Fruit fly (Drosophila melanogaster) S2 (cell line): ENCODE measurements around the gene CG4009.

Source experiments
- CG8478 ChIP-seq: fragments of >200 bp; optimal IDR thresholded peaks from 2 replicates; lab custom pipeline; 2018
- CTCF ChIP-seq, 2 experiments: fragments of >200 bp; optimal IDR thresholded peaks; 2 replicates each; lab custom pipeline; 2018

The CG4009 gene

DNA sequence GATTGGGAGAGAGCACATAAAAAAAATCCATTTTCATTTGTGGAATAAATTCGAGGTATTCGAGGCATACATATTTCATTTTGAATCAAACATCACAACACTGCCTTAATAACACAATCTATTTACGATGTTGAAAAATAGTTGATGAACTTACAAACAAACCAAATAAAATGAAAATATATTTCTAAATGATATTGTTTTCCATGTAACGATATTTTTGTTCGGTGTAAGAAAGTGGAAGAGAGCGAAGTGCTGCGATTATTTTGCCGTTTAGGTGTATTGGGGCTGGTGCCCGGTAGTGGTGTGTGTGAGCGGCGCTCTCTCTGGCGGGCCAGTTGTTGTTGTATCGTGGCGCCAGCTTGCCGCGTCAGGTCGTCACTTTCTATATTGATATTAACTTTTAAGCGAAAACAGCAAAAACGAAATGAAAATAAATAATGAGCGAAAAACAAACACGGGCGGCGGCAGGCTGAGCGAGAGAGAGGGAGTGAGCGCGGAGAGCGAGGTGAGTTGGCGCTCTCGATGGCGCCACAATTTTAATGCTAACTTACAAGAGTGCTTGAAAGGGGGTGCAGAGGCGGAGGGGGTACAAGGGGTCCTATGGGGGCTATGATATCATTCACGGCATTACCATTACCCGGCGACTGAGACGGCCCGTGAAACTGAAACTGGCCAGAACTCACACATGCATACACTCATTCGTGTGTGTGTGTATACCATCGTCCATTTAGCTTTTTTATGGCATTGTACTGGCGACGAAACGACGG is 29.4 kb upstream of the CG4009 start:
- no peak for TF ChIP-seq CG8478
- TF ChIP-seq CTCF (optimal IDR thresholded peaks at IDR 0.05; lab: Kevin White, UChicago) = no peak

dm6 chr3R:17063763-17064162 is 27.9 kb upstream of the CG4009 start:
- TF ChIP-seq CG8478 (no peak), CTCF (optimal IDR thresholded peaks at IDR 0.05; lab: Kevin White, UChicago) (no peak)

DNA sequence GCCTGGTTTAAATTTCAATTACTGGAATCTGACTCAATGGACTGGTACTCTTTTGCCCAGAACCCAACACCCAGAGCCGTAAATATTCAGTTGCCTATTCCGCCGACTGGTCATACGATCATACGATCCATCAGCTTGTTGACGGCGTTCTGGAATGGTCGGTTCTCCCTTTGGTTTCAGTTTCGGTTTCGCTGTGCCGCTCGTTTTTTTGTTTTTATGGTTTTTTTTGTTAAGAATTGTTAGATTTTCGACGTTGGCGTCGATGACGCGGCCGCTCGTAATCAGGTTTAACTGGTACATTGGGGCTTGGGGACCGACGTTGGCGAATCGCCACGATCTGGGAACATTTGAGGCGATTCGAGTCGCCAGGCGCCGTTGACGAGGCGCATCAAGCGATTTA is 26.9 kb upstream of the CG4009 start:
- TF ChIP-seq CG8478 (no peak), CTCF (optimal IDR thresholded peaks at IDR 0.05; lab: Kevin White, UChicago) (no peak)

dm6 chr3R:17061736-17062371 is 26.0 kb upstream of the CG4009 start:
- TF ChIP-seq CG8478 = no peak
- TF ChIP-seq CTCF (optimal IDR thresholded peaks at IDR 0.05; lab: Kevin White, UChicago) = no peak

- TF ChIP-seq CG8478 = no peak
- TF ChIP-seq CTCF (optimal IDR thresholded peaks at IDR 0.05; lab: Kevin White, UChicago) = no peak
Measured at dm6 chr3R:17060809-17061394, 25.1 kb upstream of the CG4009 start.

dm6 chr3R:17060244-17060664 is 24.4 kb upstream of the CG4009 start:
- TF ChIP-seq CTCF (optimal IDR thresholded peaks at IDR 0.05; lab: Kevin White, UChicago) (no peak), CG8478 (no peak)

DNA sequence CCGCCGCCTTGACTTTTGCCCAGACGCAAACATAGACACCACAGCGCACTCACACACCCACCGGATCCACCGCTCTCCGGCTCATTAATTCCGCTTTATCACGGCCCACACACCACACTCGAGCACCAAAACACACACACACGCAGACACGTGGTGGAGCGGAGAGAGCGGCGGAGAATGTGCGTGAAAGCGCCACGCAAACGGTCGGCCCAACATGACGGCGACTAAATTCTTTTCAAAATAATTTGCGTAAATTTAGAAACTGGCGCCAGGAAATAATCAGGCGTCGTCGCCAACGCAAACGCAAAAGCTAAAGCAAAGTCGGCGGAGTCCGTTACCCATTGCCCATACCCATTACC is 23.9 kb upstream of the CG4009 start:
- TF ChIP-seq CTCF (optimal IDR thresholded peaks at IDR 0.05; lab: Kevin White, UChicago) (no peak), CG8478 (no peak)

DNA sequence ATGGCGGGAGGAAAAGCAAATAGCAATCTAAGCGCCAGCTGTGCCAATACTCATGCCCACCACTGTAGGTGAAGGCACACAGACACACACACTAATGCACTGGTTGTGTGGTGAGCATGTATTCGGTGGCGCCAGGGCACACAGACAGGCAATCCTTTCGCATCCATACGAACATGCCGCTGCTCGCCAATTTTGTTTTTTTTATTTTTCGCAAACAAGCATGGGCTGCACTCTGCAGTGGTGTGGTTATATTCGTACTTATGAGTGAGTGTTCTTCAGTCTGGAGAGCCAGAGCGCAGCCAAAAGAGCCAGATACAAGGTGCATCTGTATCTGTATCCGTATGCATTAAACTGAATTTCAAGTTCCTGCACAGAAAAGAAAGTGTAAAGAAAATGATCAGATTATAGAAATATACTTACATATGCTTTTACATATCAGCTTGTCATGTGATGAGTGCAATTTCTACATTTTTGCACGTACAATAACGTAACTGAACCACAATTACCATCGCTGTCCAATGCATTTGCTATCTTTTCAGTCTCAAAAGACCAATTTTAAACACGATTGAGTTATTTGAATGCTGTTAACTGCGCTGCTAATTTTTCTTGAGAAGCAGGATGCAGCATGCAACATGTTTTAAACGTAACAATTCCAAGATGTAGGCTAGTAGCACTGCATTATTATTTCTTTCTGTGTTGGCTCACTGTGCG is 23.4 kb upstream of the CG4009 start:
- TF ChIP-seq CTCF (optimal IDR thresholded peaks at IDR 0.05; lab: Kevin White, UChicago) = no peak
- TF ChIP-seq CG8478 = no peak

- TF ChIP-seq CG8478 (no peak), CTCF (optimal IDR thresholded peaks at IDR 0.05; lab: Kevin White, UChicago) (no peak)
Measured at dm6 chr3R:17056905-17057251, 21.0 kb upstream of the CG4009 start.

dm6 chr3R:17056183-17056904 is 20.5 kb upstream of the CG4009 start:
- TF ChIP-seq CG8478 (no peak), CTCF (optimal IDR thresholded peaks at IDR 0.05; lab: Kevin White, UChicago) (peak; percentile 20 to 32)

DNA sequence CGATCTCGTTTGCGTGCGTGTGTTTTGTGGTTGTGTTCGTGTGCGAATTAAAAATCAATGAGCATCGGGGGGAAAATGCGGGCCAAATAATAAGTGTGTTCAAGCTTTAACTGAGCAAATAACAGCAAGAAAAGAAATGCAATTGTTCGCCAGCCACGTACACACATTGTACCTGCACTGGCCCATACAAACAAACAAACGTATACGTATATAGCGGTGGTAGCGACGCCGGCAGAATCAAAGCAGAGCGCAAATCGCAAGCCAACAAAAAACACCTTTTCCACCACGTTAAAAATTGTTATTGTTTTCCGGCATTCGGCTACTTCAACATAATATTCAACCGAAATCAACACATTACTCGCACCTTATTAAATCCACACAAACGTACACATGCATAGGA is 18.7 kb upstream of the CG4009 start:
- TF ChIP-seq CG8478 (no peak), CTCF (optimal IDR thresholded peaks at IDR 0.05; lab: Kevin White, UChicago) (no peak)

dm6 chr3R:17053415-17054177 is 17.8 kb upstream of the CG4009 start, which contains the start of gene Dad:
TSS of gene Dad (plus strand) at chr3R:17054007.
- TF ChIP-seq CTCF (optimal IDR thresholded peaks at IDR 0.05; lab: Kevin White, UChicago) = no peak
- TF ChIP-seq CG8478 = no peak

DNA sequence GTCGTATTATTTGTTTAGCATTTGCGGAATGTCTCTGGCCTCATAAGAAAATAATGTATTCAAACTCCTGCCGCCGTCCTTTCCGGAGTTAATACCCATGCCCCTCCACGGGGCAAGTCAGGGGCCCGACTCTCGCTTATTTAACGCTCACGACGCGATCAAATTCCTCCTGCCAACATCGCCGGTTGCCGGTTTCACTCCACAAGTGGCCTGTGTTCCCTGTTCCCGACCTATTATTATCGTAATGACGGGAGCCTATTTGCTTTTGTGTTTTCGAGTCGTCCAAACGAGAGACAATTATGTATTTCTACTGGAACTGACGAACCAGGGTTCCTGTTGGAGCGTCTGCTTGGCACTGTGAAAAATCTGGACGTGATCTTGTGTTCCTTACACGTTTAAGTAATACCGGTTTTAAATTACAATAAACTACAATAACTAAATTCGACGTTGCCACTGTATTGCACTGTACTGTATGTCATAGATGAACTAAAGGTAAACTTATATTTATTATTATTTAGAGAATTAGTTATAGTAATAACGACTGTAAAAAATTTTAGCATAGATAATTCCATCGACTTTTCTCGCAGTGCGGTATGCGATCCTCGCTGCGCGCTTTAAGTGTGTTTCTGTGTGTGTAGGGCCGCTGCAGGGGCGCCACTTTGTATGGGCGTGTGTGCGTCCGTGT is 16.8 kb upstream of the CG4009 start:
- no peak for TF ChIP-seq CG8478

DNA sequence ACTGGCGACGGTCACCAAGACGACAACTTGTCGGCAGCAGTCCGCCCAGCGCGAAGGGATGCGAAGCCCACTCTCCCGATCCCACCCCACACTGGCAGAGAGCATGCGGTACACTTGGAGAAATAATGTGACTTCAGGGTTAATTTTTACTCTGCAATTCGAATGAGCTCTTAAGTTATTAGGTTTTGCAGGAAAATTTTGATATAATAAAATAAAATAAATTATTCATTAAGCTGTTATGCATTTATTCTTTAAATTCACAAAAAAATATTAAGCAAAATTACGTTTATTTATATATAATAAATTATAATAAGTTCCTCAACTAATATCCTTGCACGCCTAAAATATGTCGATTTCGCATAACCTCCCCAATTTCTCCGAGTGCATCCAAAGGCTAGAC is 13.0 kb upstream of the CG4009 start:
- no peak for TF ChIP-seq CG8478
- no peak for TF ChIP-seq CTCF (optimal IDR thresholded peaks at IDR 0.05; lab: Kevin White, UChicago)
